Worm (Caenorhabditis elegans) whole organism, mixed stage, embryonic: Measurements from ENCODE around the gene pqn-15.

Source experiments
- blmp-1 ChIP-seq: fragments of 150-350 bp; optimal IDR thresholded peaks from 2 replicates; lab custom pipeline; 2014; ENCODE audit warnings: missing biosample characterization, missing genetic modification characterization
- ces-1 ChIP-seq: fragments of 150-350 bp; optimal IDR thresholded peaks from 2 replicates; lab custom pipeline; 2014; ENCODE audit warnings: missing biosample characterization, missing genetic modification reagents, missing genetic modification characterization
- lin-13 ChIP-seq: fragments of 150-350 bp; optimal IDR thresholded peaks from 2 replicates; lab custom pipeline; 2014; ENCODE audit warnings: missing biosample characterization, missing genetic modification characterization
- lsy-2 ChIP-seq: fragments of 150-350 bp; optimal IDR thresholded peaks from 2 replicates; lab custom pipeline; 2014; ENCODE audit warnings: missing biosample characterization, missing genetic modification characterization
- mab-5 ChIP-seq: fragments of 150-350 bp; optimal IDR thresholded peaks from 2 replicates; lab custom pipeline; 2014; ENCODE audit warnings: missing biosample characterization, missing genetic modification characterization
- mep-1 ChIP-seq: fragments of 150-350 bp; optimal IDR thresholded peaks from 2 replicates; lab custom pipeline; 2017; ENCODE audit warnings: missing biosample characterization, missing genetic modification reagents, missing genetic modification characterization, inconsistent platforms
- mls-2 ChIP-seq: sonication (generic microtip); optimal IDR thresholded peaks from 2 replicates; lab custom pipeline; 2016; ENCODE audit warnings: mild to moderate bottlenecking, missing genetic modification characterization, moderate library complexity, missing compliant biosample characterization
- nhr-237 ChIP-seq: fragments of 150-350 bp; optimal IDR thresholded peaks from 2 replicates; lab custom pipeline; 2014; ENCODE audit warnings: missing biosample characterization, missing genetic modification characterization
- nhr-76 ChIP-seq: sonication (generic microtip); optimal IDR thresholded peaks from 2 replicates; lab custom pipeline; 2017; ENCODE audit warnings: missing biosample characterization, missing genetic modification characterization
- snpc-4 ChIP-seq: fragments of 150-350 bp; optimal IDR thresholded peaks from 2 replicates; lab custom pipeline; 2014; ENCODE audit warnings: missing biosample characterization, missing genetic modification characterization
- tbx-8 ChIP-seq: fragments of 200-800 bp; sonication (Bioruptor generic); optimal IDR thresholded peaks from 2 replicates; lab custom pipeline; 2018; ENCODE audit warnings: mild to moderate bottlenecking, missing genetic modification characterization, moderate library complexity, missing compliant biosample characterization
- unc-39 ChIP-seq: fragments of 150-350 bp; optimal IDR thresholded peaks from 2 replicates; lab custom pipeline; 2014; ENCODE audit warnings: missing biosample characterization, missing genetic modification characterization
- unc-62 ChIP-seq: fragments of 150-350 bp; optimal IDR thresholded peaks from 2 replicates; lab custom pipeline; 2014; ENCODE audit warnings: missing biosample characterization, missing genetic modification reagents, missing genetic modification characterization
- ztf-11 ChIP-seq: fragments of 150-350 bp; optimal IDR thresholded peaks from 2 replicates; lab custom pipeline; 2014; ENCODE audit warnings: missing biosample characterization, missing genetic modification characterization

DNA sequence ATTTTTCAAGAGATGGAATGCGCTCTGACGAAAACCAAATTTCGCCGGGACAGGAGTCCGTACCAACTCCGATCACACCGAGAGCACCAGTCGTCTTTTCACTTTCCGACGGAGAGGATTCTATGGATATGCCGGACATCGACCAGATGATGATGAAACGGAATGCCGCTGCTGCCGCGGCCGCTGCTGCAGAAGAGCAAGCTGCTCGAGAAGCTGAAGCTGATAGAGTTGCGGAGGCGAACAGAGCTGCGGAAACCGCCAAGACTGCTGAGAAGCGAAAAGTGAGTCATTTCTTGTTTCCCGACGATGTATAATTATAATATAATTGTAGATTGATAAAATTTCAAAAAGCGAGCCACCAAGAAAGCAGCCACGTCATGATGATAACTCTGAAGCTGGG, 51.4 kb downstream of the pqn-15 start:
- TF ChIP-seq lin-13 (tag; lab: Kevin White, UChicago) (no peak), mep-1 (tag; lab: Kevin White, UChicago) (no peak), lsy-2 (no peak), nhr-76 (tag; lab: Kevin White, UChicago) (no peak), blmp-1 (tag; lab: Kevin White, UChicago) (no peak), mab-5 (tag; lab: Kevin White, UChicago) (no peak), mls-2 (no peak), snpc-4 (tag; lab: Kevin White, UChicago) (no peak), tbx-8 (GFP tag; lab: Kevin White, UChicago) (no peak), unc-62 (GFP tag; lab: Kevin White, UChicago) (no peak), unc-39 (tag; lab: Kevin White, UChicago) (no peak), nhr-237 (tag; lab: Kevin White, UChicago) (no peak), ces-1 (GFP tag; lab: Kevin White, UChicago) (no peak), ztf-11 (tag; lab: Kevin White, UChicago) (no peak)
